Fruit fly (Drosophila melanogaster) whole organism, embryonic: ENCODE results near the gene Exd2.

Experiments used
- Bdp1 ChIP-seq: fragments of 200-800 bp; sonication (Bioruptor generic); optimal IDR thresholded peaks from 3 replicates; lab custom pipeline; 2016; ENCODE audit warnings: missing biosample characterization, missing genetic modification characterization
- CG10267 ChIP-seq: fragments of 200-800 bp; sonication (Bioruptor generic); optimal IDR thresholded peaks from 2 replicates; lab custom pipeline; 2018; ENCODE audit warnings: missing biosample characterization, mild to moderate bottlenecking, missing genetic modification characterization, moderate library complexity
- CG10543 ChIP-seq: fragments of 200-800 bp; sonication (Bioruptor generic); optimal IDR thresholded peaks from 3 replicates; lab custom pipeline; 2017; ENCODE audit warnings: missing biosample characterization, mild to moderate bottlenecking, missing genetic modification characterization, moderate library complexity
- CG12104 ChIP-seq: fragments of 200-800 bp; sonication (Bioruptor generic); optimal IDR thresholded peaks from 3 replicates; lab custom pipeline; 2016; ENCODE audit warnings: missing biosample characterization, missing genetic modification characterization
- CG14050 ChIP-seq: fragments of 200-800 bp; sonication (Bioruptor generic); IDR thresholded peaks from 3 replicates; pipeline ENCODE4 v1.3.6; 2022; ENCODE audit warnings: missing biosample characterization, missing genetic modification characterization
- CG14710 ChIP-seq: fragments of 200-800 bp; sonication (Bioruptor generic); optimal IDR thresholded peaks from 3 replicates; lab custom pipeline; 2019; ENCODE audit warnings: missing biosample characterization, mild to moderate bottlenecking, missing genetic modification characterization, moderate library complexity
- CG15479 ChIP-seq: fragments of 200-800 bp; sonication (Bioruptor generic); optimal IDR thresholded peaks from 3 replicates; lab custom pipeline; 2019; ENCODE audit warnings: missing biosample characterization, mild to moderate bottlenecking, missing genetic modification characterization, moderate library complexity
- CG16813 ChIP-seq: fragments of 200-800 bp; sonication (Bioruptor generic); IDR thresholded peaks from 3 replicates; pipeline ENCODE4 v1.3.6; 2022; ENCODE audit warnings: missing biosample characterization, missing genetic modification characterization; ENCODE audit not compliant: partially characterized antibody
- CG17385 ChIP-seq: fragments of 200-800 bp; sonication (Bioruptor generic); optimal IDR thresholded peaks from 3 replicates; lab custom pipeline; 2018; ENCODE audit warnings: missing biosample characterization, mild to moderate bottlenecking, missing genetic modification characterization
- CG17568 ChIP-seq: fragments of 200-800 bp; sonication (Bioruptor generic); optimal IDR thresholded peaks from 2 replicates; lab custom pipeline; 2018; ENCODE audit warnings: missing biosample characterization, mild to moderate bottlenecking, missing genetic modification characterization, moderate library complexity
- CG17829 ChIP-seq: fragments of 200-800 bp; optimal IDR thresholded peaks from 2 replicates; lab custom pipeline; 2019; ENCODE audit warnings: missing biosample characterization, mild to moderate bottlenecking, missing genetic modification characterization, moderate library complexity
- CG18262 ChIP-seq: fragments of 200-800 bp; optimal IDR thresholded peaks from 3 replicates; lab custom pipeline; 2019; ENCODE audit warnings: missing biosample characterization, mild to moderate bottlenecking, missing genetic modification characterization, moderate library complexity
- CG18619 ChIP-seq: fragments of 200-800 bp; sonication (Bioruptor generic); optimal IDR thresholded peaks from 3 replicates; lab custom pipeline; 2017; ENCODE audit warnings: missing biosample characterization, mild to moderate bottlenecking, missing genetic modification characterization
- CG2116 ChIP-seq: fragments of 200-800 bp; sonication (Bioruptor generic); optimal IDR thresholded peaks from 3 replicates; lab custom pipeline; 2018; ENCODE audit warnings: missing biosample characterization, mild to moderate bottlenecking, missing genetic modification characterization
- CG3065 ChIP-seq: fragments of 200-800 bp; sonication (Bioruptor generic); optimal IDR thresholded peaks from 2 replicates; lab custom pipeline; 2016; ENCODE audit warnings: missing biosample characterization, missing genetic modification characterization
- CG4404 ChIP-seq: fragments of 200-800 bp; sonication (Bioruptor generic); IDR thresholded peaks from 2 replicates; pipeline ENCODE4 v1.3.6; 2022; ENCODE audit warnings: missing biosample characterization, missing genetic modification characterization
- CG7372 ChIP-seq: fragments of 200-800 bp; sonication (Bioruptor generic); IDR thresholded peaks from 2 replicates; pipeline ENCODE4 v1.3.6; 2022; ENCODE audit warnings: missing biosample characterization, missing genetic modification characterization
- CG7556 ChIP-seq: fragments of 200-800 bp; sonication (Bioruptor generic); optimal IDR thresholded peaks from 2 replicates; lab custom pipeline; 2017; ENCODE audit warnings: missing biosample characterization, mild to moderate bottlenecking, missing genetic modification characterization
- CG8478 ChIP-seq: fragments of >200 bp; optimal IDR thresholded peaks from 2 replicates; lab custom pipeline; 2018
- CG8944 ChIP-seq: fragments of 200-800 bp; sonication (Bioruptor generic); optimal IDR thresholded peaks from 3 replicates; lab custom pipeline; 2016; ENCODE audit warnings: missing biosample characterization, missing genetic modification characterization
- CG9932 ChIP-seq: fragments of 200-800 bp; sonication (Bioruptor generic); IDR thresholded peaks from 2 replicates; pipeline ENCODE4 v1.3.6; 2022; ENCODE audit warnings: missing biosample characterization, missing genetic modification characterization
- CTCF ChIP-seq: fragments of 200-800 bp; sonication (Bioruptor generic); optimal IDR thresholded peaks from 2 replicates; lab custom pipeline; 2017; ENCODE audit warnings: missing biosample characterization, mild to moderate bottlenecking, missing genetic modification characterization, moderate library complexity
- Dll ChIP-seq: fragments of 200-800 bp; sonication (Bioruptor generic); IDR thresholded peaks from 4 replicates; pipeline ENCODE4 v1.3.6; 2022; ENCODE audit warnings: missing biosample characterization, missing genetic modification characterization; ENCODE audit not compliant: partially characterized antibody
- E2f1 ChIP-seq: fragments of 200-800 bp; sonication (Bioruptor generic); IDR thresholded peaks from 2 replicates; pipeline ENCODE4 v1.3.6; 2022; ENCODE audit warnings: missing biosample characterization, missing genetic modification characterization
- E2f2 ChIP-seq: fragments of 200-800 bp; sonication (Bioruptor generic); IDR thresholded peaks from 2 replicates; pipeline ENCODE4 v1.3.6; 2022; ENCODE audit warnings: missing biosample characterization, missing genetic modification characterization
- Eip74EF ChIP-seq, 2 experiments: fragments of 200-800 bp in 1 of 2; fragments of >200 bp in 1 of 2; sonication (Bioruptor generic) in 1 of 2; optimal IDR thresholded peaks; 2 replicates each; lab custom pipeline; 2017 to 2019; ENCODE audit warnings: missing biosample characterization in 2 of 2, missing genetic modification characterization in 2 of 2, mild to moderate bottlenecking in 1 of 2, moderate library complexity in 1 of 2
- Ets97D ChIP-seq: fragments of 200-800 bp; sonication (Bioruptor generic); optimal IDR thresholded peaks from 3 replicates; lab custom pipeline; 2016; ENCODE audit warnings: missing biosample characterization, missing genetic modification characterization
- GATAe ChIP-seq: fragments of 200-800 bp; sonication (Bioruptor generic); conservative IDR thresholded peaks from 2 replicates; pipeline ENCODE4 v1.3.6; 2022; ENCODE audit warnings: missing biosample characterization, missing genetic modification characterization
- Hr3 ChIP-seq: fragments of 200-800 bp; sonication (Bioruptor generic); optimal IDR thresholded peaks from 3 replicates; lab custom pipeline; 2016; ENCODE audit warnings: missing biosample characterization, missing genetic modification characterization
- Meics ChIP-seq: fragments of 200-800 bp; sonication (Bioruptor generic); optimal IDR thresholded peaks from 2 replicates; lab custom pipeline; 2017; ENCODE audit warnings: missing biosample characterization, mild to moderate bottlenecking, missing genetic modification characterization
- Mrtf ChIP-seq: fragments of 200-800 bp; sonication (Bioruptor generic); IDR thresholded peaks from 3 replicates; pipeline ENCODE4 v1.3.6; 2022; ENCODE audit warnings: missing biosample characterization, missing genetic modification characterization
- Oaz ChIP-seq: fragments of 200-800 bp; sonication (Bioruptor generic); IDR thresholded peaks from 2 replicates; pipeline ENCODE4 v1.3.6; 2022; ENCODE audit warnings: missing biosample characterization, missing genetic modification characterization
- Pdp1 ChIP-seq, 2 experiments: fragments of 200-800 bp; sonication (Bioruptor generic); optimal IDR thresholded peaks; 3 replicates each; lab custom pipeline; 2016; ENCODE audit warnings: missing biosample characterization in 2 of 2, missing genetic modification characterization in 2 of 2, mild to moderate bottlenecking in 1 of 2, moderate library complexity in 1 of 2
- Ravus ChIP-seq: fragments of 200-800 bp; sonication (Bioruptor generic); IDR thresholded peaks from 2 replicates; pipeline ENCODE4 v1.3.6; 2022; ENCODE audit warnings: missing biosample characterization, missing genetic modification characterization
- Sry-δ ChIP-seq: fragments of 200-800 bp; sonication (Bioruptor generic); optimal IDR thresholded peaks from 2 replicates; lab custom pipeline; 2016; ENCODE audit warnings: missing biosample characterization, missing genetic modification characterization
- ab ChIP-seq: fragments of 200-800 bp; sonication (Bioruptor generic); optimal IDR thresholded peaks from 2 replicates; lab custom pipeline; 2016; ENCODE audit warnings: missing biosample characterization, missing genetic modification characterization
- br ChIP-seq: fragments of >200 bp; optimal IDR thresholded peaks from 2 replicates; lab custom pipeline; 2017
- cad ChIP-seq: fragments of >200 bp; optimal IDR thresholded peaks from 2 replicates; lab custom pipeline; 2017; ENCODE audit warnings: missing biosample characterization, missing genetic modification characterization
- cg ChIP-seq: fragments of 200-800 bp; sonication (Bioruptor generic); optimal IDR thresholded peaks from 3 replicates; lab custom pipeline; 2019; ENCODE audit warnings: missing biosample characterization, mild to moderate bottlenecking, missing genetic modification characterization, moderate library complexity
- dimm ChIP-seq: fragments of 200-800 bp; sonication (Bioruptor generic); IDR thresholded peaks from 2 replicates; pipeline ENCODE4 v1.3.6; 2022; ENCODE audit warnings: missing biosample characterization, missing genetic modification characterization
- gfzf ChIP-seq: fragments of 200-800 bp; sonication (Bioruptor generic); optimal IDR thresholded peaks from 2 replicates; lab custom pipeline; 2016; ENCODE audit warnings: missing biosample characterization, mild to moderate bottlenecking, missing genetic modification characterization, moderate library complexity
- grau ChIP-seq: fragments of 200-800 bp; optimal IDR thresholded peaks from 3 replicates; lab custom pipeline; 2019; ENCODE audit warnings: missing biosample characterization, mild to moderate bottlenecking, missing genetic modification characterization, moderate library complexity
- insv ChIP-seq, 2 experiments: fragments of 200-800 bp; sonication (Bioruptor generic); optimal IDR thresholded peaks; 3 replicates each; lab custom pipeline; 2016 to 2018; ENCODE audit warnings: missing biosample characterization in 2 of 2, missing genetic modification characterization in 2 of 2
- luna ChIP-seq: fragments of 200-800 bp; sonication (Bioruptor generic); optimal IDR thresholded peaks from 2 replicates; lab custom pipeline; 2016; ENCODE audit warnings: missing biosample characterization, missing genetic modification characterization
- onecut ChIP-seq: fragments of 200-800 bp; sonication (Bioruptor generic); IDR thresholded peaks from 2 replicates; pipeline ENCODE4 v1.3.6; 2022; ENCODE audit warnings: missing biosample characterization, missing genetic modification characterization
- rib ChIP-seq: fragments of 200-800 bp; sonication (Bioruptor generic); IDR thresholded peaks from 2 replicates; pipeline ENCODE4 v1.3.6; 2022; ENCODE audit warnings: missing biosample characterization, missing genetic modification characterization
- shn ChIP-seq: fragments of 200-800 bp; sonication (Bioruptor generic); optimal IDR thresholded peaks from 3 replicates; lab custom pipeline; 2016; ENCODE audit warnings: missing biosample characterization, missing genetic modification characterization
- tap ChIP-seq: fragments of 200-800 bp; optimal IDR thresholded peaks from 3 replicates; lab custom pipeline; 2019; ENCODE audit warnings: missing biosample characterization, mild to moderate bottlenecking, missing genetic modification characterization, moderate library complexity
- tna ChIP-seq: fragments of 200-800 bp; sonication (Bioruptor generic); IDR thresholded peaks from 2 replicates; pipeline ENCODE4 v1.3.6; 2022; ENCODE audit warnings: missing biosample characterization, missing genetic modification characterization; ENCODE audit not compliant: partially characterized antibody
- trh ChIP-seq: fragments of 200-800 bp; sonication (Bioruptor generic); optimal IDR thresholded peaks from 2 replicates; lab custom pipeline; 2016; ENCODE audit warnings: missing biosample characterization, missing genetic modification characterization
- tup ChIP-seq: fragments of 200-800 bp; sonication (Bioruptor generic); optimal IDR thresholded peaks from 2 replicates; lab custom pipeline; 2016; ENCODE audit warnings: missing biosample characterization, mild to moderate bottlenecking, missing genetic modification characterization, moderate library complexity
- usp ChIP-seq: fragments of >200 bp; optimal IDR thresholded peaks from 2 replicates; lab custom pipeline; 2017; ENCODE audit warnings: missing biosample characterization, missing genetic modification characterization
- vnd ChIP-seq: fragments of 200-800 bp; sonication (Bioruptor generic); IDR thresholded peaks from 3 replicates; pipeline ENCODE4 v1.3.6; 2022; ENCODE audit warnings: missing biosample characterization, missing genetic modification characterization; ENCODE audit not compliant: partially characterized antibody

Exd2 gene

dm6 chr3R:11407733-11408134 lies 27.8 kb downstream of the Exd2 start, which contains the start of gene mRpL40 (continued):
- no peak for TF ChIP-seq Ravus (GFP tag; lab: Robert Waterston, UW)
- no peak for TF ChIP-seq CG18262 (tag; lab: Kevin White, UChicago)
- TF ChIP-seq usp = no peak
- no peak for TF ChIP-seq CG10543 (GFP tag; lab: Kevin White, UChicago)
- peak; percentile 45; the same call in 2 of the 3 replicates for TF ChIP-seq CG16813
- TF ChIP-seq CG18619 (GFP tag; lab: Kevin White, UChicago) = no peak
- TF ChIP-seq onecut (GFP tag; lab: Robert Waterston, UW) = peak; percentile 39
- TF ChIP-seq Bdp1 (GFP tag; lab: Kevin White, UChicago) = no peak
- no peak for TF ChIP-seq cad (GFP tag; lab: Kevin White, UChicago)
- TF ChIP-seq cg (GFP tag; lab: Kevin White, UChicago) = no peak
- TF ChIP-seq E2f2 = peak; percentile 77
- peak; percentile 71; the same call in 3 of the 4 replicates for TF ChIP-seq Dll (GFP tag; lab: Robert Waterston, UW)
- no peak for TF ChIP-seq Eip74EF (GFP tag; optimal IDR thresholded peaks at IDR 0.05; lab: Kevin White, UChicago)
- no peak for TF ChIP-seq CG8478
- peak; percentile 81 for TF ChIP-seq CG15479 (GFP tag; lab: Kevin White, UChicago)
- no peak for TF ChIP-seq E2f1 (GFP tag; lab: Robert Waterston, UW)
- TF ChIP-seq CG8944 (GFP tag; lab: Kevin White, UChicago) = no peak
- TF ChIP-seq tna (GFP tag; lab: Robert Waterston, UW) = no peak
- no peak for TF ChIP-seq ab (GFP tag; lab: Kevin White, UChicago)
- peak; percentile 46 for TF ChIP-seq gfzf (GFP tag; lab: Kevin White, UChicago)
- 0 out of 2 replicates have a peak, but pooled peaks have one; percentile 19 for TF ChIP-seq rib (GFP tag; lab: Robert Waterston, UW)
- TF ChIP-seq dimm (GFP tag; lab: Robert Waterston, UW) = no peak
- TF ChIP-seq Oaz (GFP tag; lab: Robert Waterston, UW) = no peak
- peak; percentile 86 for TF ChIP-seq CG7372 (GFP tag; lab: Robert Waterston, UW)
- no peak for TF ChIP-seq CG12104
- TF ChIP-seq Ets97D (GFP tag; lab: Kevin White, UChicago) = peak; percentile 1
- peak; percentile 0 for TF ChIP-seq CG17829 (tag; lab: Kevin White, UChicago)
- peak; percentile 19 for TF ChIP-seq CG14710 (tag; lab: Kevin White, UChicago)
- TF ChIP-seq Meics (GFP tag; lab: Kevin White, UChicago) = no peak
- TF ChIP-seq insv (GFP tag; optimal IDR thresholded peaks at IDR 0.05; lab: Kevin White, UChicago) = peak; percentile 4 to 95
- peak; percentile 23 for TF ChIP-seq CG2116 (GFP tag; lab: Kevin White, UChicago)
- no peak for TF ChIP-seq CG7556 (GFP tag; lab: Kevin White, UChicago)
- TF ChIP-seq Sry-δ (GFP tag; lab: Kevin White, UChicago) = peak; percentile 84
- TF ChIP-seq luna (GFP tag; lab: Kevin White, UChicago) = no peak
- TF ChIP-seq CG17385 (GFP tag; lab: Kevin White, UChicago) = no peak
- no peak for TF ChIP-seq tap (tag; lab: Kevin White, UChicago)
- peak; percentile 27 for TF ChIP-seq CTCF
- TF ChIP-seq vnd (GFP tag; lab: Robert Waterston, UW) = 0 out of 3 replicates have a peak, but pooled peaks have one; percentile 14
- TF ChIP-seq CG9932 (GFP tag; lab: Robert Waterston, UW) = no peak
- TF ChIP-seq br (lab: Kevin White, UChicago) = no peak
- no peak for TF ChIP-seq shn (GFP tag; lab: Kevin White, UChicago)
- TF ChIP-seq Pdp1 (GFP tag; optimal IDR thresholded peaks at IDR 0.05; lab: Kevin White, UChicago) = peak in 1 of 2 experiments; percentile 98
- no peak for TF ChIP-seq trh (GFP tag; lab: Kevin White, UChicago)
- peak; percentile 31 for TF ChIP-seq CG10267 (tag; lab: Kevin White, UChicago)
- TF ChIP-seq tup (GFP tag; lab: Kevin White, UChicago) = no peak
- no peak for TF ChIP-seq CG14050 (GFP tag; lab: Robert Waterston, UW)
- TF ChIP-seq Hr3 (GFP tag; lab: Kevin White, UChicago) = no peak
- TF ChIP-seq grau (tag; lab: Kevin White, UChicago) = no peak
- no peak for TF ChIP-seq CG3065 (GFP tag; lab: Kevin White, UChicago)
- no peak for TF ChIP-seq CG17568 (GFP tag; lab: Kevin White, UChicago)
- no peak for TF ChIP-seq Mrtf (GFP tag; lab: Robert Waterston, UW)
- TF ChIP-seq GATAe = no peak
- TF ChIP-seq CG4404 (GFP tag; lab: Robert Waterston, UW) = no peak
